Fruit fly (Drosophila melanogaster): ENCODE measurements around the gene CG46306.

- no peak for TF ChIP-seq bcd (GFP tag; optimal IDR thresholded peaks at IDR 0.05)
- no peak for TF ChIP-seq CG6272 (GFP tag; IDR thresholded peaks at IDR 0.05)
- no peak for TF ChIP-seq CG6791 (GFP tag; IDR thresholded peaks at IDR 0.05; ENCODE audit: partially characterized antibody)
- no peak for TF ChIP-seq Ssrp (tag; optimal IDR thresholded peaks at IDR 0.05)
- TF ChIP-seq MBD-R2 (GFP tag; IDR thresholded peaks at IDR 0.05) = peak; percentile 77
- no peak for TF ChIP-seq Sin3A (optimal IDR thresholded peaks at IDR 0.05)
- no peak for TF ChIP-seq HmgD (GFP tag; optimal IDR thresholded peaks at IDR 0.05)
- TF ChIP-seq CG4617 (GFP tag; optimal IDR thresholded peaks at IDR 0.05; ENCODE audit: borderline replicate concordance) = no peak
- no peak for TF ChIP-seq CG1529 (GFP tag; optimal IDR thresholded peaks at IDR 0.05)
- no peak for TF ChIP-seq cad (GFP tag; optimal IDR thresholded peaks at IDR 0.05)
- TF ChIP-seq insv (GFP tag; optimal IDR thresholded peaks at IDR 0.05) = no peak
- TF ChIP-seq CG17359 (tag; optimal IDR thresholded peaks at IDR 0.05) = no peak
- no peak for TF ChIP-seq CG13424 (tag; optimal IDR thresholded peaks at IDR 0.05)
- TF ChIP-seq CG5245 (GFP tag; optimal IDR thresholded peaks at IDR 0.05) = no peak
Observed at dm6 chrX:16791058-16791457, 44.3 kb downstream of the CG46306 start, which contains the start of gene Rrp45.

All from whole organism, embryonic.